Fruit fly (Drosophila melanogaster) S2 (cell line): ENCODE results near the gene Corp.

ENCODE experiments used
- CG8478 ChIP-seq: fragments of >200 bp; optimal IDR thresholded peaks from 2 replicates; lab custom pipeline; 2018
- CTCF ChIP-seq, 2 experiments: fragments of >200 bp; optimal IDR thresholded peaks; 2 replicates each; lab custom pipeline; 2018

DNA sequence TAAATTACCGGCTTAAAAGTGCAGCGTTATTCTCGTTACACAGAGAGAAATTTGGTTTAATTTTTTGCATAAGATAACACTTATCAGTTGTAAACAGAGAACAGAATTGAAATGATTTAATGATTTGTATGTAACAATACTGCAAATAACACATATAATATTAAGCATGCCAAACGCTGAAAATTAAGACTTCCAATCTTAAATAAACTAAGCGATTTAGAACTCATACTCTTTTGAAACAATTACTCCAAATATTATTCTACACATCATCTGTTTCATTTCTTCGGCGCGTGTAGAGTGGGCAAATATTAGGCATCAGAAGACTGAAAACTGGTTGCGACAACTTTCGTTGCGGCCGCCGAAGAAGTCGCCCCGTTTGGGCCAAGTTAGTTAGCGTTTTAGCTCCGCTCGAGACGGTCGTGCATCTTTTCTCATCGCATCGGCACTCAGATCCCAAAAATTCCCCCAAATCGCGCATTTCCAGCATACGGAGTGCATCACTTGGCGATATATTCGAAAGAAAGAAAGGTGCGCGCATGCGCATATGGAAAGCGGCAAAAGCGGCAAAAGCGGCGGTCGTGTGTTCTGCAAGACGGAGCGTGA, 18.8 kb downstream of the Corp start, which contains the start of gene CG1632:
- no peak for TF ChIP-seq CTCF (optimal IDR thresholded peaks at IDR 0.05; lab: Kevin White, UChicago)
- TF ChIP-seq CG8478 = no peak
